Worm (Caenorhabditis elegans) whole organism, midembryonic: ENCODE results near the gene F32D8.14.

Experiments used
- cog-1 ChIP-seq: sonication (generic microtip); optimal IDR thresholded peaks from 2 replicates; lab custom pipeline; 2016; ENCODE audit warnings: missing genetic modification characterization, missing compliant biosample characterization
- flt-1 ChIP-seq: fragments of 200-800 bp; sonication (Bioruptor generic); IDR thresholded peaks from 2 replicates; pipeline ENCODE4 v1.3.6; 2022; ENCODE audit warnings: missing genetic modification characterization, missing compliant biosample characterization

DNA sequence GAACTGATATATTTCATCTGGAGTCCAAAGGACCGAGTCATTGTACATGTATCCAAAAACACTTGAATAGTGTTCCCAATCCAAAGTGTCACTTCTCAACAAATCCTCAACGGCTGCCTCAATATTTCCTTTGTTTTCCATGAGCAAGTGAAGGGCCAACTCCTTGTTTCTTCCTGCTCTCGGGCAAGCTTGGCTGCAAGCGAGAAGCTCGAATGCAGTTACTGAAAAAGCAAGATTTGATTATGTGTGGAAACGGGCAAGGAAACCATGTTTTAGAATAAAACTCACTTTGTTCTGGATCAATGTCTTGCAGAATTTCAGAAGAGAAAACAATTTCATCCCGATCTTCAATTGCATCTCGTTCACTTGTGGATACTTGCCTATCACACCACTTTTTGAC is 40.4 kb downstream of the F32D8.14 start:
- TF ChIP-seq flt-1 (no peak), cog-1 (tag; lab: Kevin White, UChicago) (no peak)
